Worm (Caenorhabditis elegans) whole organism, young adult: Measurements from ENCODE around the gene dnc-3.
A peak's percentile ranks its signal among the peaks of the same experiment; 100 is the strongest.

Experiments
- B0261.1 ChIP-seq: sonication (generic microtip); optimal IDR thresholded peaks from 2 replicates; lab custom pipeline; 2016; ENCODE audit warnings: mild to moderate bottlenecking, missing genetic modification characterization, moderate library complexity, missing compliant biosample characterization
- C06A6.2 ChIP-seq: fragments of 200-800 bp; sonication (Bioruptor generic); conservative IDR thresholded peaks from 2 replicates; pipeline ENCODE4 v1.3.6; 2022; ENCODE audit warnings: missing genetic modification characterization, missing compliant biosample characterization
- D2030.7 ChIP-seq: fragments of 200-800 bp; sonication (Bioruptor generic); IDR thresholded peaks from 2 replicates; pipeline ENCODE4 v1.3.6; 2022; ENCODE audit warnings: missing genetic modification reagents, missing genetic modification characterization, missing compliant biosample characterization
- F33H1.4 ChIP-seq: fragments of 200-800 bp; sonication (Bioruptor generic); IDR thresholded peaks from 2 replicates; pipeline ENCODE4 v1.3.6; 2022; ENCODE audit warnings: missing genetic modification reagents, missing genetic modification characterization, missing compliant biosample characterization
- F39B2.1 ChIP-seq: fragments of 200-800 bp; sonication (Bioruptor generic); IDR thresholded peaks from 2 replicates; pipeline ENCODE4 v1.3.6; 2022; ENCODE audit warnings: missing genetic modification reagents, missing genetic modification characterization, missing compliant biosample characterization
- F52B5.7 ChIP-seq: sonication (generic microtip); optimal IDR thresholded peaks from 2 replicates; lab custom pipeline; 2016; ENCODE audit warnings: mild to moderate bottlenecking, missing genetic modification characterization, missing compliant biosample characterization
- Y53F4B.3 ChIP-seq: fragments of 200-800 bp; sonication (Bioruptor generic); IDR thresholded peaks from 2 replicates; pipeline ENCODE4 v1.3.6; 2022; ENCODE audit warnings: missing genetic modification reagents, missing genetic modification characterization, missing compliant biosample characterization
- ama-1 ChIP-seq, 3 experiments: fragments of 150-350 bp in 1 of 3; sonication (generic microtip) in 2 of 3; optimal IDR thresholded peaks; 2 replicates each; lab custom pipeline; 2014 to 2018; ENCODE audit warnings: missing biosample characterization in 2 of 3, missing genetic modification characterization in 2 of 3, missing genetic modification reagents in 2 of 3
- aptf-3 ChIP-seq: fragments of 200-800 bp; sonication (Bioruptor generic); IDR thresholded peaks from 2 replicates; pipeline ENCODE4 v1.3.6; 2022; ENCODE audit warnings: missing genetic modification characterization, missing compliant biosample characterization
- atf-7 ChIP-seq: sonication (generic microtip); optimal IDR thresholded peaks from 2 replicates; lab custom pipeline; 2017; ENCODE audit warnings: mild to moderate bottlenecking, missing genetic modification characterization, missing compliant biosample characterization
- ccch-3 ChIP-seq: fragments of 200-800 bp; sonication (Bioruptor generic); optimal IDR thresholded peaks from 2 replicates; lab custom pipeline; 2018; ENCODE audit warnings: mild to moderate bottlenecking, missing genetic modification characterization, missing compliant biosample characterization
- ceh-27 ChIP-seq: fragments of 200-800 bp; sonication (Bioruptor generic); optimal IDR thresholded peaks from 2 replicates; lab custom pipeline; 2018; ENCODE audit warnings: mild to moderate bottlenecking, missing genetic modification characterization, moderate library complexity, missing compliant biosample characterization
- ceh-40 ChIP-seq: fragments of 200-800 bp; sonication (Bioruptor generic); IDR thresholded peaks from 2 replicates; pipeline ENCODE4 v1.3.6; 2022; ENCODE audit warnings: missing genetic modification characterization, missing compliant biosample characterization
- ceh-91 ChIP-seq: fragments of 200-800 bp; sonication (Bioruptor generic); IDR thresholded peaks from 2 replicates; pipeline ENCODE4 v1.3.6; 2022; ENCODE audit warnings: missing genetic modification reagents, missing genetic modification characterization, missing compliant biosample characterization
- dpff-1 ChIP-seq: sonication (generic microtip); optimal IDR thresholded peaks from 2 replicates; lab custom pipeline; 2017; ENCODE audit warnings: mild to moderate bottlenecking, missing genetic modification characterization, missing compliant biosample characterization
- efl-1 ChIP-seq: fragments of 150-350 bp; optimal IDR thresholded peaks from 2 replicates; lab custom pipeline; 2014; ENCODE audit warnings: missing biosample characterization, missing genetic modification reagents, missing genetic modification characterization
- egl-18 ChIP-seq: fragments of 200-800 bp; sonication (Bioruptor generic); IDR thresholded peaks from 2 replicates; pipeline ENCODE4 v1.3.6; 2022; ENCODE audit warnings: missing genetic modification reagents, missing genetic modification characterization, missing compliant biosample characterization
- egrh-3 ChIP-seq: fragments of 200-800 bp; sonication (Bioruptor generic); IDR thresholded peaks from 2 replicates; pipeline ENCODE4 v1.3.6; 2022; ENCODE audit warnings: missing genetic modification reagents, missing genetic modification characterization, missing compliant biosample characterization
- ets-4 ChIP-seq: fragments of 200-800 bp; sonication (Bioruptor generic); optimal IDR thresholded peaks from 2 replicates; lab custom pipeline; 2018; ENCODE audit warnings: mild to moderate bottlenecking, missing genetic modification characterization, missing compliant biosample characterization
- fkh-3 ChIP-seq: sonication (generic microtip); optimal IDR thresholded peaks from 2 replicates; lab custom pipeline; 2016; ENCODE audit warnings: mild to moderate bottlenecking, missing genetic modification characterization, missing compliant biosample characterization
- gei-17 ChIP-seq: fragments of 200-800 bp; sonication (Bioruptor generic); optimal IDR thresholded peaks from 2 replicates; lab custom pipeline; 2018; ENCODE audit warnings: mild to moderate bottlenecking, missing genetic modification characterization, missing compliant biosample characterization
- hmg-1.2 ChIP-seq: fragments of 200-800 bp; sonication (Bioruptor generic); IDR thresholded peaks from 2 replicates; pipeline ENCODE4 v1.3.6; 2022; ENCODE audit warnings: missing genetic modification reagents, missing genetic modification characterization, missing compliant biosample characterization
- let-526 ChIP-seq: fragments of 200-800 bp; sonication (Bioruptor generic); IDR thresholded peaks from 2 replicates; pipeline ENCODE4 v1.3.6; 2022; ENCODE audit warnings: missing genetic modification reagents, missing genetic modification characterization, missing compliant biosample characterization
- lin-40 ChIP-seq: sonication (generic microtip); optimal IDR thresholded peaks from 2 replicates; lab custom pipeline; 2016; ENCODE audit warnings: missing genetic modification characterization, mild to moderate bottlenecking, missing compliant biosample characterization, missing genotype, missing genetic modification reagents
- lin-54 ChIP-seq: fragments of 200-800 bp; sonication (Bioruptor generic); optimal IDR thresholded peaks from 2 replicates; lab custom pipeline; 2018; ENCODE audit warnings: mild to moderate bottlenecking, missing genetic modification characterization, missing compliant biosample characterization
- lsl-1 ChIP-seq: fragments of 200-800 bp; sonication (Bioruptor generic); optimal IDR thresholded peaks from 2 replicates; lab custom pipeline; 2018; ENCODE audit warnings: mild to moderate bottlenecking, missing genetic modification characterization, moderate library complexity, missing compliant biosample characterization
- madf-6 ChIP-seq: fragments of 200-800 bp; sonication (Bioruptor generic); IDR thresholded peaks from 2 replicates; pipeline ENCODE4 v1.3.6; 2022; ENCODE audit warnings: missing genetic modification reagents, missing genetic modification characterization, missing compliant biosample characterization
- madf-8 ChIP-seq: fragments of 200-800 bp; sonication (Bioruptor generic); conservative IDR thresholded peaks from 2 replicates; pipeline ENCODE4 v1.3.6; 2022; ENCODE audit warnings: missing genetic modification reagents, missing genetic modification characterization, missing compliant biosample characterization
- mcd-1 ChIP-seq: fragments of 200-800 bp; sonication (Bioruptor generic); IDR thresholded peaks from 2 replicates; pipeline ENCODE4 v1.3.6; 2022; ENCODE audit warnings: missing genetic modification reagents, missing genetic modification characterization, missing compliant biosample characterization
- mel-28 ChIP-seq: sonication (generic microtip); optimal IDR thresholded peaks from 2 replicates; lab custom pipeline; 2016; ENCODE audit warnings: borderline replicate concordance, mild to moderate bottlenecking, missing genetic modification characterization, missing compliant biosample characterization
- nhr-179 ChIP-seq: sonication (generic microtip); optimal IDR thresholded peaks from 2 replicates; lab custom pipeline; 2016; ENCODE audit warnings: mild to moderate bottlenecking, missing genetic modification characterization, missing compliant biosample characterization
- rpc-1 ChIP-seq, 2 experiments: fragments of 150-350 bp in 1 of 2; sonication (generic microtip) in 1 of 2; optimal IDR thresholded peaks; 2 replicates each; lab custom pipeline; 2014 to 2018; ENCODE audit warnings: missing biosample characterization in 1 of 2, missing genetic modification characterization in 1 of 2, missing genetic modification reagents in 1 of 2, missing genotype in 1 of 2
- sdz-38 ChIP-seq: sonication (generic microtip); optimal IDR thresholded peaks from 2 replicates; lab custom pipeline; 2016; ENCODE audit warnings: missing genotype, missing genetic modification characterization, missing compliant biosample characterization
- sea-2 ChIP-seq: fragments of 200-800 bp; sonication (Bioruptor generic); IDR thresholded peaks from 2 replicates; pipeline ENCODE4 v1.3.6; 2022; ENCODE audit warnings: missing genetic modification characterization, missing compliant biosample characterization
- snpc-1.3 ChIP-seq: sonication (generic microtip); optimal IDR thresholded peaks from 2 replicates; lab custom pipeline; 2017; ENCODE audit warnings: missing genetic modification characterization, mild to moderate bottlenecking, missing compliant biosample characterization, antibody characterized with exemption, moderate library complexity, missing genotype, missing genetic modification reagents; ENCODE audit not compliant: insufficient read depth
- snpc-3.4 ChIP-seq: sonication (generic microtip); optimal IDR thresholded peaks from 2 replicates; lab custom pipeline; 2017; ENCODE audit warnings: missing genetic modification characterization, mild to moderate bottlenecking, missing compliant biosample characterization, antibody characterized with exemption, moderate library complexity, missing genotype, missing genetic modification reagents
- snpc-4 ChIP-seq, 5 experiments: fragments of 150-350 bp in 1 of 5; sonication (generic microtip) in 4 of 5; optimal IDR thresholded peaks; 2 replicates each; lab custom pipeline; 2014 to 2018; ENCODE audit warnings: missing genetic modification characterization in 5 of 5, missing biosample characterization in 3 of 5, antibody characterized with exemption in 2 of 5, mild to moderate bottlenecking in 2 of 5, missing compliant biosample characterization in 2 of 5, missing genotype in 2 of 5, moderate library complexity in 2 of 5, missing genetic modification reagents in 1 of 5
- sptf-2 ChIP-seq: fragments of 200-800 bp; sonication (Bioruptor generic); optimal IDR thresholded peaks from 2 replicates; lab custom pipeline; 2018; ENCODE audit warnings: mild to moderate bottlenecking, missing genetic modification characterization, missing compliant biosample characterization
- tbp1 ChIP-seq: fragments of 200-800 bp; sonication (Bioruptor generic); optimal IDR thresholded peaks from 2 replicates; lab custom pipeline; 2018; ENCODE audit warnings: mild to moderate bottlenecking, missing genetic modification characterization, missing compliant biosample characterization
- xnd-1 ChIP-seq: sonication (generic microtip); optimal IDR thresholded peaks from 2 replicates; lab custom pipeline; 2016; ENCODE audit warnings: missing genotype, missing genetic modification reagents, missing genetic modification characterization, missing compliant biosample characterization
- zfh-2 ChIP-seq: fragments of 200-800 bp; sonication (Bioruptor generic); conservative IDR thresholded peaks from 2 replicates; pipeline ENCODE4 v1.3.6; 2022; ENCODE audit warnings: missing genetic modification reagents, missing genetic modification characterization, missing compliant biosample characterization
- ztf-26 ChIP-seq: sonication (generic microtip); optimal IDR thresholded peaks from 2 replicates; lab custom pipeline; 2017; ENCODE audit warnings: missing genetic modification characterization, missing compliant biosample characterization

dnc-3 gene

ce11 chrII:3546381-3546931, 7.1 kb upstream of the dnc-3 start, which contains the start of gene apd-3:
apd-3 (minus strand) TSS chrII:3546431.
- TF ChIP-seq mcd-1 (GFP tag; lab: Robert Waterston, UW) (peak; percentile 32; the same call in 1 of the 2 replicates), ccch-3 (GFP tag; lab: Kevin White, UChicago) (no peak), madf-6 (GFP tag; lab: Robert Waterston, UW) (peak; percentile 95), F52B5.7 (tag; lab: Kevin White, UChicago) (no peak), efl-1 (GFP tag; lab: Kevin White, UChicago) (peak; percentile 27), tbp1 (GFP tag; lab: Kevin White, UChicago) (no peak), sdz-38 (tag; lab: Kevin White, UChicago) (no peak), ama-1 (optimal IDR thresholded peaks at IDR 0.05; lab: Kevin White, UChicago) (no peak), ama-1 (GFP tag; optimal IDR thresholded peaks at IDR 0.05; lab: Kevin White, UChicago) (no peak), sea-2 (GFP tag; lab: Robert Waterston, UW) (no peak), lsl-1 (peak; percentile 98), egl-18 (no peak), lin-40 (tag; lab: Kevin White, UChicago) (no peak), gei-17 (GFP tag; lab: Kevin White, UChicago) (no peak), snpc-3.4 (peak; percentile 10), ceh-91 (GFP tag; lab: Robert Waterston, UW) (0 out of 2 replicates have a peak, but pooled peaks have one; percentile 38), D2030.7 (GFP tag; lab: Robert Waterston, UW) (peak; percentile 58), ceh-40 (GFP tag; lab: Robert Waterston, UW) (no peak), Y53F4B.3 (GFP tag; lab: Robert Waterston, UW) (no peak), ztf-26 (no peak), B0261.1 (tag; lab: Kevin White, UChicago) (no peak), lin-54 (GFP tag; lab: Kevin White, UChicago) (peak; percentile 4), rpc-1 (optimal IDR thresholded peaks at IDR 0.05; lab: Kevin White, UChicago) (no peak), rpc-1 (tag; optimal IDR thresholded peaks at IDR 0.05; lab: Kevin White, UChicago) (no peak), dpff-1 (tag; lab: Kevin White, UChicago) (no peak), F33H1.4 (GFP tag; lab: Robert Waterston, UW) (peak; percentile 93), snpc-4 (GFP tag; optimal IDR thresholded peaks at IDR 0.05; lab: Kevin White, UChicago) (no peak), snpc-4 (tag; optimal IDR thresholded peaks at IDR 0.05; lab: Kevin White, UChicago) (no peak), let-526 (GFP tag; lab: Robert Waterston, UW) (no peak), madf-8 (GFP tag; lab: Robert Waterston, UW) (peak; percentile 82), snpc-1.3 (tag; lab: Kevin White, UChicago) (peak; percentile 19), mel-28 (no peak), xnd-1 (tag; lab: Kevin White, UChicago) (peak; percentile 97), atf-7 (tag; lab: Kevin White, UChicago) (no peak), fkh-3 (tag; lab: Kevin White, UChicago) (no peak), zfh-2 (GFP tag; lab: Robert Waterston, UW) (no peak)

ce11 chrII:3547282-3547681, 6.2 kb upstream of the dnc-3 start:
- TF ChIP-seq ceh-27 (GFP tag; lab: Kevin White, UChicago) (peak; percentile 37), mcd-1 (GFP tag; lab: Robert Waterston, UW) (peak; percentile 54), sptf-2 (GFP tag; lab: Kevin White, UChicago) (no peak), egrh-3 (GFP tag; lab: Robert Waterston, UW) (0 out of 2 replicates have a peak, but pooled peaks have one; percentile 18), zfh-2 (GFP tag; lab: Robert Waterston, UW) (peak; percentile 84), B0261.1 (tag; lab: Kevin White, UChicago) (no peak), snpc-3.4 (no peak), sea-2 (GFP tag; lab: Robert Waterston, UW) (no peak), F39B2.1 (GFP tag; lab: Robert Waterston, UW) (no peak), hmg-1.2 (peak; percentile 74; the same call in 1 of the 2 replicates), C06A6.2 (GFP tag; lab: Robert Waterston, UW) (no peak), snpc-1.3 (tag; lab: Kevin White, UChicago) (no peak), aptf-3 (GFP tag; lab: Robert Waterston, UW) (no peak), nhr-179 (tag; lab: Kevin White, UChicago) (no peak), ets-4 (GFP tag; lab: Kevin White, UChicago) (no peak)
